Fruit fly (Drosophila melanogaster): ENCODE measurements around the gene hwt.
A peak's percentile ranks its signal among the peaks of the same experiment; 100 is the strongest.

Gene hwt

DNA sequence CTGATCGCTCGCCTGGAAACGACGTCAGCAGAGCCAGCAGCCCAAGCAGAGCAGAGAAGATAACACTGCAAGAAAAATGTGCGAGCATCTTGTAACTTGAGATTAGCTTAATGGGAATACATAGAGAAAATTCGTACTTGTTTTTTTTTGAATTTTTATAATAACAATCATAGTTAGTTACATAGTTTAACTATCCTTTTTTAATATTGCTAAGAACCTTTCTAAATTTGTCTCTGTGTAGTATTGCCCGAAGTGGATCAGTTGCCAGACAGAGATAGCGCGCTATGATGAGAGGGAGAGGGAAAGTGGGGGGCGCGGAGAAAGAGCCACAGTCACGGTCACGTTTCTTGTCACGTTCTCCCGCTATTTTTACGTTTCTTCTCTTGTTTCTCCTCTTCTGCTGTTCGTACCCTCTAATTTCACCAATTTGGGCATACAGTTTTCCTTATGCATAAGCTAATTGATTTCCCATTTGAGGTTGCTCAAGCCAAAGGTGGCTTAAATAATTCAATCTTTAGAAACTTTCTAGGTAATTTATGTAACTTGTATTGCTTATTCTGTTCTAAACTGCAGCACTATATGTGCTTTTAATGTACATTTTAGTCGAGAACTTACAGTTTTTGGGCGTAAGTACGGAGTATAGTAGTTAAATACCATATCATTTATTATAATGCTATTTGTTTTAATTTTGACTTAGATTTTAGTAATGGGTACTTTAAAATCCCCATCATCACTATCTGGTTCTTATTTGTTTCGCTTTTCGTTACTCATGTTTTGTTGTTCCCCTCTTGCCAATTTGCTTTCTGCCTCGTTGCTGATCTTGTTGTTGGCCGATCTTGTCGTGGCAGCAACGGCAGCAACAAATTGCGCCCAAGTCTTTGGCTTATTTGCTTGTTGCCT lies 57.3 kb downstream of the hwt start (continued):
- TF ChIP-seq CG14050 (GFP tag; IDR thresholded peaks at IDR 0.05) (peak; percentile 53; the same call in 2 of the 3 replicates), zfh2 (GFP tag; optimal IDR thresholded peaks at IDR 0.05) (peak; percentile 53), eve (GFP tag; optimal IDR thresholded peaks at IDR 0.05) (peak in 1 of 2 experiments; percentile 72), gce (GFP tag; IDR thresholded peaks at IDR 0.05) (peak; percentile 47; the same call in 1 of the 3 replicates), CG12744 (GFP tag; optimal IDR thresholded peaks at IDR 0.05) (peak; percentile 31), nom (GFP tag; optimal IDR thresholded peaks at IDR 0.05) (peak; percentile 51), CG15073 (GFP tag; optimal IDR thresholded peaks at IDR 0.05) (peak; percentile 65), CoRest (tag; optimal IDR thresholded peaks at IDR 0.05) (peak; percentile 80), HmgZ (tag; optimal IDR thresholded peaks at IDR 0.05) (peak; percentile 47), dmrt11E (tag; optimal IDR thresholded peaks at IDR 0.05) (peak; percentile 89), Abd-B (GFP tag; optimal IDR thresholded peaks at IDR 0.05) (peak; percentile 68), CG10147 (GFP tag; optimal IDR thresholded peaks at IDR 0.05) (peak; percentile 41), CG17359 (tag; optimal IDR thresholded peaks at IDR 0.05) (peak; percentile 80), B-H1 (GFP tag; IDR thresholded peaks at IDR 0.05) (peak; percentile 28; the same call in 1 of the 3 replicates), Hr51 (GFP tag; optimal IDR thresholded peaks at IDR 0.05) (peak; percentile 52 to 71), sim (GFP tag; IDR thresholded peaks at IDR 0.05) (peak; percentile 58; the same call in 1 of the 2 replicates), CG8290 (GFP tag; optimal IDR thresholded peaks at IDR 0.05) (peak; percentile 58), CG8290 (tag; optimal IDR thresholded peaks at IDR 0.05) (peak in 1 of 2 experiments; percentile 15), Ssrp (tag; optimal IDR thresholded peaks at IDR 0.05) (peak; percentile 83), MTF-1 (GFP tag; optimal IDR thresholded peaks at IDR 0.05; ENCODE audit: borderline replicate concordance) (peak; percentile 60), CG6791 (GFP tag; IDR thresholded peaks at IDR 0.05; ENCODE audit: partially characterized antibody) (no peak), CG9932 (GFP tag; IDR thresholded peaks at IDR 0.05) (peak; percentile 61; the same call in 1 of the 2 replicates), HLH54F (GFP tag; optimal IDR thresholded peaks at IDR 0.05) (peak; percentile 48), Aef1 (GFP tag; IDR thresholded peaks at IDR 0.05) (peak; percentile 48), so (GFP tag; IDR thresholded peaks at IDR 0.05) (peak; percentile 64; the same call in 1 of the 3 replicates), CG34376 (GFP tag; optimal IDR thresholded peaks at IDR 0.05) (no peak), bbx (GFP tag; IDR thresholded peaks at IDR 0.05; ENCODE audit: partially characterized antibody) (no peak), disco-r (GFP tag; optimal IDR thresholded peaks at IDR 0.05) (no peak), Ada2b (GFP tag; IDR thresholded peaks at IDR 0.05) (peak; percentile 75), CG1233 (GFP tag; optimal IDR thresholded peaks at IDR 0.05) (peak; percentile 73), row (GFP tag; IDR thresholded peaks at IDR 0.05) (peak; percentile 85), salm (tag; optimal IDR thresholded peaks at IDR 0.05) (peak; percentile 52), CG7556 (GFP tag; optimal IDR thresholded peaks at IDR 0.05) (peak; percentile 70), CG8478 (optimal IDR thresholded peaks at IDR 0.05) (no peak), Pdp1 (GFP tag; optimal IDR thresholded peaks at IDR 0.05) (peak; percentile 78 to 81), sisA (GFP tag; IDR thresholded peaks at IDR 0.05) (peak; percentile 82), onecut (GFP tag; IDR thresholded peaks at IDR 0.05) (peak; percentile 61), zen2 (GFP tag; IDR thresholded peaks at IDR 0.05; ENCODE audit: partially characterized antibody) (no peak), HHEX (GFP tag; optimal IDR thresholded peaks at IDR 0.05) (peak; percentile 69), CG8089 (GFP tag; optimal IDR thresholded peaks at IDR 0.05) (peak; percentile 63), CG2712 (tag; optimal IDR thresholded peaks at IDR 0.05) (peak; percentile 86), CG3163 (GFP tag; optimal IDR thresholded peaks at IDR 0.05) (no peak), TFAM (GFP tag; optimal IDR thresholded peaks at IDR 0.05) (peak; percentile 18), Dip2 (GFP tag; IDR thresholded peaks at IDR 0.05) (no peak), stc (GFP tag; IDR thresholded peaks at IDR 0.05) (peak; percentile 59), cwo (GFP tag; optimal IDR thresholded peaks at IDR 0.05) (peak; percentile 88), CG12104 (GFP tag; optimal IDR thresholded peaks at IDR 0.05) (peak; percentile 63), CG15479 (GFP tag; optimal IDR thresholded peaks at IDR 0.05) (no peak)
